Worm (Caenorhabditis elegans) whole organism, L3 larva: ENCODE results near the gene spl-3.

Source experiments
- R02D3.7 ChIP-seq: fragments of 150-350 bp; optimal IDR thresholded peaks from 2 replicates; lab custom pipeline; 2014; ENCODE audit warnings: missing biosample characterization, missing genetic modification characterization
- ZK546.5 ChIP-seq: sonication (generic microtip); optimal IDR thresholded peaks from 2 replicates; lab custom pipeline; 2017; ENCODE audit warnings: missing biosample characterization, missing genetic modification characterization
- ama-1 ChIP-seq: fragments of 150-350 bp; optimal IDR thresholded peaks from 2 replicates; lab custom pipeline; 2018
- elt-1 ChIP-seq: fragments of 150-350 bp; optimal IDR thresholded peaks from 2 replicates; lab custom pipeline; 2014; ENCODE audit warnings: missing biosample characterization, missing genetic modification characterization
- elt-2 ChIP-seq: sonication (generic microtip); optimal IDR thresholded peaks from 2 replicates; lab custom pipeline; 2016; ENCODE audit warnings: missing genetic modification reagents, mild to moderate bottlenecking, missing genetic modification characterization, missing compliant biosample characterization
- lin-15B ChIP-seq: fragments of 150-350 bp; optimal IDR thresholded peaks from 2 replicates; lab custom pipeline; 2014; ENCODE audit warnings: missing biosample characterization, missing genetic modification characterization
- nhr-11 ChIP-seq: fragments of 150-350 bp; optimal IDR thresholded peaks from 2 replicates; lab custom pipeline; 2014; ENCODE audit warnings: missing biosample characterization, missing genetic modification characterization
- nhr-237 ChIP-seq: fragments of 150-350 bp; optimal IDR thresholded peaks from 2 replicates; lab custom pipeline; 2014; ENCODE audit warnings: missing biosample characterization, missing genetic modification characterization
- nhr-25 ChIP-seq: sonication (generic microtip); optimal IDR thresholded peaks from 2 replicates; lab custom pipeline; 2017; ENCODE audit warnings: missing biosample characterization, missing genetic modification characterization
- nhr-28 ChIP-seq: fragments of 150-350 bp; optimal IDR thresholded peaks from 2 replicates; lab custom pipeline; 2014; ENCODE audit warnings: missing biosample characterization, missing genetic modification characterization
- pqm-1 ChIP-seq: fragments of 150-350 bp; optimal IDR thresholded peaks from 2 replicates; lab custom pipeline; 2017; ENCODE audit warnings: missing biosample characterization, missing genetic modification characterization, inconsistent platforms
- snpc-4 ChIP-seq: fragments of 150-350 bp; optimal IDR thresholded peaks from 2 replicates; lab custom pipeline; 2014; ENCODE audit warnings: missing biosample characterization, missing genetic modification characterization

ce11 chrIV:1170408-1170807 is 22.5 kb upstream of the spl-3 start, which contains the start of gene cec-2:
- TF ChIP-seq pqm-1 (tag; lab: Kevin White, UChicago) (no peak), snpc-4 (tag; lab: Kevin White, UChicago) (no peak), nhr-25 (tag; lab: Kevin White, UChicago) (no peak), R02D3.7 (tag; lab: Kevin White, UChicago) (no peak), nhr-237 (no peak), elt-1 (tag; lab: Kevin White, UChicago) (no peak), lin-15B (tag; lab: Kevin White, UChicago) (no peak), ama-1 (lab: Kevin White, UChicago) (no peak), nhr-28 (no peak), elt-2 (tag; lab: Kevin White, UChicago) (no peak), ZK546.5 (no peak), nhr-11 (tag; lab: Kevin White, UChicago) (no peak)
